Fruit fly (Drosophila melanogaster) whole organism, prepupa: ENCODE results near the gene MED24.
A peak's percentile ranks its signal among the peaks of the same experiment; 100 is the strongest.

Source experiments
- Blimp-1 ChIP-seq: fragments of 200-800 bp; sonication (Bioruptor generic); optimal IDR thresholded peaks from 3 replicates; lab custom pipeline; 2017; ENCODE audit warnings: missing biosample characterization, missing genetic modification characterization, mild to moderate bottlenecking, moderate library complexity, missing genetic modification reagents
- CG10631 ChIP-seq: fragments of 200-800 bp; sonication (Bioruptor generic); optimal IDR thresholded peaks from 2 replicates; lab custom pipeline; 2016; ENCODE audit warnings: missing biosample characterization, missing genetic modification characterization
- CG10669 ChIP-seq: fragments of 200-800 bp; sonication (Bioruptor generic); optimal IDR thresholded peaks from 3 replicates; lab custom pipeline; 2018; ENCODE audit warnings: missing biosample characterization, mild to moderate bottlenecking, missing genetic modification characterization, moderate library complexity
- CG11294 ChIP-seq: fragments of 200-800 bp; sonication (Bioruptor generic); IDR thresholded peaks from 2 replicates; pipeline ENCODE4 v1.3.6; 2022; ENCODE audit warnings: missing biosample characterization, missing genetic modification characterization
- CG11902 ChIP-seq: fragments of 200-800 bp; sonication (Bioruptor generic); optimal IDR thresholded peaks from 3 replicates; lab custom pipeline; 2016; ENCODE audit warnings: missing biosample characterization, missing genetic modification characterization
- CG15336 ChIP-seq: fragments of 200-800 bp; sonication (Bioruptor generic); IDR thresholded peaks from 2 replicates; pipeline ENCODE4 v1.3.6; 2022; ENCODE audit warnings: missing biosample characterization, missing genetic modification characterization
- CG16779 ChIP-seq: fragments of 200-800 bp; sonication (Bioruptor generic); optimal IDR thresholded peaks from 3 replicates; lab custom pipeline; 2017; ENCODE audit warnings: missing biosample characterization, mild to moderate bottlenecking, missing genetic modification characterization
- CG3032 ChIP-seq: fragments of 200-800 bp; optimal IDR thresholded peaks from 2 replicates; lab custom pipeline; 2019; ENCODE audit warnings: missing biosample characterization, mild to moderate bottlenecking, missing genetic modification characterization, moderate library complexity
- CG31627 ChIP-seq: fragments of 200-800 bp; sonication (Bioruptor generic); optimal IDR thresholded peaks from 3 replicates; lab custom pipeline; 2016; ENCODE audit warnings: missing biosample characterization, missing genetic modification characterization
- CG32006 ChIP-seq: fragments of 200-800 bp; sonication (Bioruptor generic); optimal IDR thresholded peaks from 3 replicates; lab custom pipeline; 2017; ENCODE audit warnings: missing biosample characterization, mild to moderate bottlenecking, missing genetic modification characterization
- CG34406 ChIP-seq: fragments of 200-800 bp; sonication (Bioruptor generic); optimal IDR thresholded peaks from 3 replicates; lab custom pipeline; 2016; ENCODE audit warnings: missing biosample characterization, missing genetic modification characterization
- CG3919 ChIP-seq: fragments of 200-800 bp; sonication (Bioruptor generic); optimal IDR thresholded peaks from 3 replicates; lab custom pipeline; 2016; ENCODE audit warnings: missing biosample characterization, missing genetic modification characterization
- CG4318 ChIP-seq: fragments of 200-800 bp; sonication (Bioruptor generic); optimal IDR thresholded peaks from 3 replicates; lab custom pipeline; 2017; ENCODE audit warnings: missing biosample characterization, mild to moderate bottlenecking, missing genetic modification characterization
- CG6163 ChIP-seq: fragments of 200-800 bp; sonication (Bioruptor generic); IDR thresholded peaks from 3 replicates; pipeline ENCODE4 v1.3.6; 2022; ENCODE audit warnings: missing biosample characterization, missing genetic modification characterization
- CG6276 ChIP-seq: fragments of 200-800 bp; sonication (Bioruptor generic); optimal IDR thresholded peaks from 2 replicates; lab custom pipeline; 2017; ENCODE audit warnings: missing biosample characterization, mild to moderate bottlenecking, missing genetic modification characterization
- CG6792 ChIP-seq: fragments of 200-800 bp; sonication (Bioruptor generic); optimal IDR thresholded peaks from 3 replicates; lab custom pipeline; 2016; ENCODE audit warnings: missing biosample characterization, missing genetic modification characterization
- CG6808 ChIP-seq: fragments of 200-800 bp; sonication (Bioruptor generic); optimal IDR thresholded peaks from 3 replicates; lab custom pipeline; 2017; ENCODE audit warnings: missing biosample characterization, missing genetic modification characterization, mild to moderate bottlenecking, moderate library complexity, missing genetic modification reagents
- CG6854 ChIP-seq: fragments of 200-800 bp; sonication (Bioruptor generic); optimal IDR thresholded peaks from 2 replicates; lab custom pipeline; 2017; ENCODE audit warnings: missing biosample characterization, mild to moderate bottlenecking, missing genetic modification characterization
- CG7368 ChIP-seq: fragments of 200-800 bp; sonication (Bioruptor generic); optimal IDR thresholded peaks from 3 replicates; lab custom pipeline; 2016; ENCODE audit warnings: missing biosample characterization, missing genetic modification characterization
- CG8119 ChIP-seq: fragments of 200-800 bp; sonication (Bioruptor generic); IDR thresholded peaks from 3 replicates; pipeline ENCODE4 v1.3.6; 2022; ENCODE audit warnings: missing biosample characterization, missing genetic modification characterization
- CG8319 ChIP-seq: fragments of 200-800 bp; sonication (Bioruptor generic); optimal IDR thresholded peaks from 3 replicates; lab custom pipeline; 2016; ENCODE audit warnings: missing biosample characterization, missing genetic modification characterization
- CG8632 ChIP-seq: fragments of 200-800 bp; sonication (Bioruptor generic); optimal IDR thresholded peaks from 3 replicates; lab custom pipeline; 2016; ENCODE audit warnings: missing biosample characterization, missing genetic modification characterization
- CG9139 ChIP-seq: fragments of 200-800 bp; sonication (Bioruptor generic); optimal IDR thresholded peaks from 3 replicates; lab custom pipeline; 2017; ENCODE audit warnings: missing biosample characterization, mild to moderate bottlenecking, missing genetic modification characterization
- Eip75B ChIP-seq: fragments of 200-800 bp; sonication (Bioruptor generic); optimal IDR thresholded peaks from 3 replicates; lab custom pipeline; 2016; ENCODE audit warnings: missing biosample characterization, missing genetic modification characterization
- Eip78C ChIP-seq: fragments of 200-800 bp; sonication (Bioruptor generic); peaks from one replicate; lab custom pipeline; 2016; ENCODE audit warnings: missing biosample characterization, missing genetic modification characterization
- Eip93F ChIP-seq: fragments of 200-800 bp; sonication (Bioruptor generic); optimal IDR thresholded peaks from 2 replicates; lab custom pipeline; 2016; ENCODE audit warnings: missing biosample characterization, mild to moderate bottlenecking, missing genetic modification characterization
- Ets96B ChIP-seq: fragments of 200-800 bp; optimal IDR thresholded peaks from 2 replicates; lab custom pipeline; 2019; ENCODE audit warnings: missing biosample characterization, mild to moderate bottlenecking, missing genetic modification characterization, moderate library complexity
- Hr38 ChIP-seq: sonication (Bioruptor generic); optimal IDR thresholded peaks from 2 replicates; lab custom pipeline; 2016; ENCODE audit warnings: missing biosample characterization, missing genetic modification characterization
- Hr39 ChIP-seq: fragments of 200-800 bp; sonication (Bioruptor generic); optimal IDR thresholded peaks from 2 replicates; lab custom pipeline; 2016; ENCODE audit warnings: missing biosample characterization, missing genetic modification characterization
- Hr4 ChIP-seq: fragments of 200-800 bp; sonication (Bioruptor generic); optimal IDR thresholded peaks from 3 replicates; lab custom pipeline; 2016; ENCODE audit warnings: missing biosample characterization, missing genetic modification characterization
- Lpt ChIP-seq: fragments of 200-800 bp; sonication (Bioruptor generic); optimal IDR thresholded peaks from 3 replicates; lab custom pipeline; 2016; ENCODE audit warnings: missing biosample characterization, missing genetic modification characterization
- Met ChIP-seq: fragments of 200-800 bp; sonication (Bioruptor generic); optimal IDR thresholded peaks from 3 replicates; lab custom pipeline; 2016; ENCODE audit warnings: missing biosample characterization, missing genetic modification characterization
- Sox102F ChIP-seq: fragments of 200-800 bp; sonication (Bioruptor generic); optimal IDR thresholded peaks from 2 replicates; lab custom pipeline; 2016; ENCODE audit warnings: missing biosample characterization, mild to moderate bottlenecking, missing genetic modification characterization
- Sox14 ChIP-seq: fragments of 200-800 bp; sonication (Bioruptor generic); optimal IDR thresholded peaks from 3 replicates; lab custom pipeline; 2016; ENCODE audit warnings: missing biosample characterization, missing genetic modification characterization
- Sox15 ChIP-seq: fragments of 200-800 bp; sonication (Bioruptor generic); optimal IDR thresholded peaks from 3 replicates; lab custom pipeline; 2016; ENCODE audit warnings: missing biosample characterization, missing genetic modification characterization
- cyc ChIP-seq: fragments of 200-800 bp; sonication (Bioruptor generic); optimal IDR thresholded peaks from 3 replicates; lab custom pipeline; 2016; ENCODE audit warnings: missing biosample characterization, missing genetic modification characterization
- dac ChIP-seq: fragments of 200-800 bp; sonication (Bioruptor generic); optimal IDR thresholded peaks from 2 replicates; lab custom pipeline; 2017; ENCODE audit warnings: missing biosample characterization, mild to moderate bottlenecking, missing genetic modification characterization
- eg ChIP-seq: fragments of 200-800 bp; sonication (Bioruptor generic); IDR thresholded peaks from 3 replicates; pipeline ENCODE4 v1.3.6; 2022; ENCODE audit warnings: missing biosample characterization, missing genetic modification characterization
- esn ChIP-seq: fragments of 200-800 bp; sonication (Bioruptor generic); optimal IDR thresholded peaks from 2 replicates; lab custom pipeline; 2016; ENCODE audit warnings: missing biosample characterization, mild to moderate bottlenecking, missing genetic modification characterization, moderate library complexity
- fd59A ChIP-seq: fragments of 200-800 bp; sonication (Bioruptor generic); optimal IDR thresholded peaks from 2 replicates; lab custom pipeline; 2017; ENCODE audit warnings: missing biosample characterization, mild to moderate bottlenecking, missing genetic modification characterization, missing genetic modification reagents
- fd85E ChIP-seq: fragments of 200-800 bp; sonication (Bioruptor generic); optimal IDR thresholded peaks from 3 replicates; lab custom pipeline; 2016; ENCODE audit warnings: missing biosample characterization, missing genetic modification characterization
- fkh ChIP-seq: fragments of 200-800 bp; sonication (Bioruptor generic); optimal IDR thresholded peaks from 3 replicates; lab custom pipeline; 2017; ENCODE audit warnings: missing biosample characterization, mild to moderate bottlenecking, missing genetic modification characterization, moderate library complexity
- lz ChIP-seq: fragments of 200-800 bp; sonication (Bioruptor generic); optimal IDR thresholded peaks from 3 replicates; lab custom pipeline; 2016; ENCODE audit warnings: missing biosample characterization, missing genetic modification characterization
- net ChIP-seq: fragments of 200-800 bp; sonication (Bioruptor generic); optimal IDR thresholded peaks from 3 replicates; lab custom pipeline; 2016; ENCODE audit warnings: missing biosample characterization, missing genetic modification characterization
- pdm3 ChIP-seq: fragments of 200-800 bp; sonication (Bioruptor generic); optimal IDR thresholded peaks from 3 replicates; lab custom pipeline; 2016; ENCODE audit warnings: missing biosample characterization, missing genetic modification characterization
- salr ChIP-seq, 2 experiments: fragments of 200-800 bp; sonication (Bioruptor generic); optimal IDR thresholded peaks; 3 replicates each; lab custom pipeline; 2016 to 2018; ENCODE audit warnings: missing biosample characterization in 2 of 2, missing genetic modification characterization in 2 of 2, mild to moderate bottlenecking in 1 of 2
- spab ChIP-seq: fragments of 200-800 bp; sonication (Bioruptor generic); optimal IDR thresholded peaks from 2 replicates; lab custom pipeline; 2017; ENCODE audit warnings: missing biosample characterization, mild to moderate bottlenecking, missing genetic modification characterization, missing genetic modification reagents
- ss ChIP-seq, 2 experiments: fragments of 200-800 bp; sonication (Bioruptor generic); optimal IDR thresholded peaks; 2 replicates in 1 of 2; 3 replicates in 1 of 2; lab custom pipeline; 2017 to 2018; ENCODE audit warnings: mild to moderate bottlenecking in 2 of 2, missing biosample characterization in 2 of 2, missing genetic modification characterization in 2 of 2, moderate library complexity in 1 of 2
- svp ChIP-seq: fragments of 200-800 bp; sonication (Bioruptor generic); peaks from one replicate; lab custom pipeline; 2016; ENCODE audit warnings: missing biosample characterization, missing genetic modification characterization
- topi ChIP-seq: fragments of 200-800 bp; sonication (Bioruptor generic); optimal IDR thresholded peaks from 3 replicates; lab custom pipeline; 2016; ENCODE audit warnings: missing biosample characterization, missing genetic modification characterization
- vri ChIP-seq: fragments of 200-800 bp; sonication (Bioruptor generic); optimal IDR thresholded peaks from 3 replicates; lab custom pipeline; 2016; ENCODE audit warnings: missing biosample characterization, mild to moderate bottlenecking, missing genetic modification characterization

MED24 gene

dm6 chr3L:8153206-8153996, 37.7 kb upstream of the MED24 start:
- peak; percentile 50 for TF ChIP-seq cyc (GFP tag; lab: Kevin White, UChicago)
- TF ChIP-seq pdm3 (GFP tag; lab: Kevin White, UChicago), result peak; percentile 88
- peak; percentile 89 for TF ChIP-seq CG3919
- peak; percentile 53 for TF ChIP-seq spab (GFP tag; lab: Kevin White, UChicago)
- TF ChIP-seq CG8632 (GFP tag; lab: Kevin White, UChicago), result peak; percentile 63
- no peak for TF ChIP-seq Eip93F (GFP tag; lab: Kevin White, UChicago)
- TF ChIP-seq Hr39 (GFP tag; lab: Kevin White, UChicago), result peak; percentile 48
- TF ChIP-seq CG6854, result no peak
- peak; percentile 62 for TF ChIP-seq Met (GFP tag; lab: Kevin White, UChicago)
- TF ChIP-seq Sox15 (GFP tag; lab: Kevin White, UChicago), result peak; percentile 56
- peak; percentile 51 for TF ChIP-seq lz
- no peak for TF ChIP-seq CG9139
- peak; percentile 80 for TF ChIP-seq CG10631 (GFP tag; lab: Kevin White, UChicago)
- TF ChIP-seq Eip78C, result peak; percentile 96
- TF ChIP-seq CG7368 (GFP tag; lab: Kevin White, UChicago), result peak; percentile 72
- TF ChIP-seq CG6163 (GFP tag; lab: Robert Waterston, UW), result peak; percentile 94
- peak; percentile 13 to 90 for TF ChIP-seq salr (GFP tag; optimal IDR thresholded peaks at IDR 0.05; lab: Kevin White, UChicago)
- peak; percentile 78 for TF ChIP-seq Sox14 (GFP tag; lab: Kevin White, UChicago)
- peak; percentile 46 for TF ChIP-seq CG31627
- TF ChIP-seq eg, result peak; percentile 96
- peak; percentile 95 for TF ChIP-seq CG6276 (GFP tag; lab: Kevin White, UChicago)
- TF ChIP-seq fd85E (GFP tag; lab: Kevin White, UChicago), result no peak
- TF ChIP-seq Hr38 (GFP tag; lab: Kevin White, UChicago), result peak; percentile 63
- TF ChIP-seq CG3032, result peak; percentile 53
- peak; percentile 95 for TF ChIP-seq CG8119 (GFP tag; lab: Robert Waterston, UW)
- peak; percentile 52 for TF ChIP-seq Ets96B (tag; lab: Kevin White, UChicago)
- peak; percentile 62 for TF ChIP-seq topi
- peak; percentile 52 for TF ChIP-seq CG11902
- TF ChIP-seq vri (GFP tag; lab: Kevin White, UChicago), result peak; percentile 17
- peak; percentile 54 for TF ChIP-seq CG16779 (tag; lab: Kevin White, UChicago)
- TF ChIP-seq fd59A (GFP tag; lab: Kevin White, UChicago), result peak; percentile 65
- TF ChIP-seq CG4318 (GFP tag; lab: Kevin White, UChicago), result peak; percentile 88
- peak; percentile 97 for TF ChIP-seq CG15336 (GFP tag; lab: Robert Waterston, UW)
- peak; percentile 46 for TF ChIP-seq esn (GFP tag; lab: Kevin White, UChicago)
- TF ChIP-seq CG8319 (GFP tag; lab: Kevin White, UChicago), result peak; percentile 47
- TF ChIP-seq Lpt (GFP tag; lab: Kevin White, UChicago), result peak; percentile 91
- TF ChIP-seq CG10669, result peak; percentile 54
- TF ChIP-seq Blimp-1 (GFP tag; lab: Kevin White, UChicago), result no peak
- TF ChIP-seq net, result peak; percentile 90
- peak; percentile 92 for TF ChIP-seq CG11294 (GFP tag; lab: Robert Waterston, UW)
- no peak for TF ChIP-seq svp (GFP tag; lab: Kevin White, UChicago)
- peak; percentile 95 for TF ChIP-seq CG32006 (GFP tag; lab: Kevin White, UChicago)
- peak; percentile 47 for TF ChIP-seq Sox102F (GFP tag; lab: Kevin White, UChicago)
- peak; percentile 83 for TF ChIP-seq dac (GFP tag; lab: Kevin White, UChicago)
- TF ChIP-seq CG34406 (GFP tag; lab: Kevin White, UChicago), result peak; percentile 68
- TF ChIP-seq fkh (GFP tag; lab: Kevin White, UChicago), result no peak
- peak; percentile 61 for TF ChIP-seq CG6792 (GFP tag; lab: Kevin White, UChicago)
- peak in 1 of 2 experiments; percentile 55 for TF ChIP-seq ss (GFP tag; optimal IDR thresholded peaks at IDR 0.05; lab: Kevin White, UChicago)
- TF ChIP-seq Hr4 (GFP tag; lab: Kevin White, UChicago), result peak; percentile 96
- peak; percentile 47 for TF ChIP-seq CG6808 (GFP tag; lab: Kevin White, UChicago)
- TF ChIP-seq Eip75B (GFP tag; lab: Kevin White, UChicago), result peak; percentile 64
